Worm (Caenorhabditis elegans) whole organism, L2 larva: ENCODE results near the gene aat-2.

Experiments
- F13H6.1 ChIP-seq: sonication (generic microtip); optimal IDR thresholded peaks from 2 replicates; lab custom pipeline; 2016; ENCODE audit warnings: missing genetic modification characterization, missing compliant biosample characterization
- Y55F3AM.14 ChIP-seq: fragments of 200-800 bp; sonication (Bioruptor generic); optimal IDR thresholded peaks from 2 replicates; lab custom pipeline; 2018; ENCODE audit warnings: mild to moderate bottlenecking, missing genetic modification characterization, missing compliant biosample characterization
- aly-2 ChIP-seq: fragments of 150-350 bp; optimal IDR thresholded peaks from 2 replicates; lab custom pipeline; 2014; ENCODE audit warnings: missing biosample characterization, missing genetic modification characterization
- ama-1 ChIP-seq: fragments of 150-350 bp; optimal IDR thresholded peaks from 2 replicates; lab custom pipeline; 2018; ENCODE audit warnings: inconsistent platforms
- blmp-1 ChIP-seq: sonication (generic microtip); optimal IDR thresholded peaks from 2 replicates; lab custom pipeline; 2017; ENCODE audit warnings: missing genetic modification characterization, mild to moderate bottlenecking, missing compliant biosample characterization, antibody characterized with exemption, moderate library complexity; ENCODE audit not compliant: insufficient read depth
- ceh-16 ChIP-seq: fragments of 150-350 bp; optimal IDR thresholded peaks from 2 replicates; lab custom pipeline; 2014; ENCODE audit warnings: missing biosample characterization, missing genetic modification characterization
- ceh-82 ChIP-seq: fragments of 150-350 bp; optimal IDR thresholded peaks from 2 replicates; lab custom pipeline; 2014; ENCODE audit warnings: missing biosample characterization, missing genetic modification characterization
- crh-2 ChIP-seq: sonication (generic microtip); optimal IDR thresholded peaks from 2 replicates; lab custom pipeline; 2017; ENCODE audit warnings: missing biosample characterization, missing genetic modification characterization
- egl-27 ChIP-seq: sonication (generic microtip); optimal IDR thresholded peaks from 3 replicates; lab custom pipeline; 2017; ENCODE audit warnings: missing biosample characterization, missing genetic modification reagents, missing genetic modification characterization
- elt-1 ChIP-seq: fragments of 150-350 bp; optimal IDR thresholded peaks from 2 replicates; lab custom pipeline; 2014; ENCODE audit warnings: missing biosample characterization, missing genetic modification characterization
- elt-3 ChIP-seq: sonication (generic microtip); optimal IDR thresholded peaks from 2 replicates; lab custom pipeline; 2017; ENCODE audit warnings: missing biosample characterization, missing genetic modification characterization
- fos-1 ChIP-seq: fragments of 150-350 bp; optimal IDR thresholded peaks from 2 replicates; lab custom pipeline; 2014; ENCODE audit warnings: missing biosample characterization, missing genetic modification characterization
- gmeb-1 ChIP-seq: fragments of 150-350 bp; optimal IDR thresholded peaks from 2 replicates; lab custom pipeline; 2014; ENCODE audit warnings: missing biosample characterization, missing genetic modification characterization
- lin-11 ChIP-seq: fragments of 150-350 bp; sonication (generic microtip); optimal IDR thresholded peaks from 2 replicates; lab custom pipeline; 2014; ENCODE audit warnings: missing biosample characterization, missing genetic modification characterization, inconsistent platforms, mixed read lengths
- lin-39 ChIP-seq: fragments of 150-350 bp; optimal IDR thresholded peaks from 2 replicates; lab custom pipeline; 2014; ENCODE audit warnings: missing biosample characterization, missing genetic modification reagents, missing genetic modification characterization
- mab-5 ChIP-seq: fragments of 150-350 bp; optimal IDR thresholded peaks from 2 replicates; lab custom pipeline; 2014; ENCODE audit warnings: missing biosample characterization, missing genetic modification characterization
- nhr-11 ChIP-seq: fragments of 150-350 bp; optimal IDR thresholded peaks from 2 replicates; lab custom pipeline; 2014; ENCODE audit warnings: missing biosample characterization, missing genetic modification characterization
- nhr-12 ChIP-seq: fragments of 150-350 bp; optimal IDR thresholded peaks from 2 replicates; lab custom pipeline; 2014; ENCODE audit warnings: missing biosample characterization, missing genetic modification characterization
- nhr-129 ChIP-seq: fragments of 150-350 bp; optimal IDR thresholded peaks from 2 replicates; lab custom pipeline; 2014; ENCODE audit warnings: missing biosample characterization, missing genetic modification characterization
- nhr-21 ChIP-seq: fragments of 150-350 bp; optimal IDR thresholded peaks from 2 replicates; lab custom pipeline; 2014; ENCODE audit warnings: missing biosample characterization, missing genetic modification characterization
- nhr-237 ChIP-seq: fragments of 150-350 bp; optimal IDR thresholded peaks from 2 replicates; lab custom pipeline; 2014; ENCODE audit warnings: missing biosample characterization, missing genetic modification characterization
- nhr-25 ChIP-seq: fragments of 150-350 bp; sonication (generic microtip); optimal IDR thresholded peaks from 3 replicates; lab custom pipeline; 2014; ENCODE audit warnings: missing biosample characterization, missing genetic modification characterization
- nhr-6 ChIP-seq: fragments of 150-350 bp; optimal IDR thresholded peaks from 2 replicates; lab custom pipeline; 2014; ENCODE audit warnings: missing biosample characterization, missing genetic modification characterization
- nhr-77 ChIP-seq: fragments of 150-350 bp; optimal IDR thresholded peaks from 2 replicates; lab custom pipeline; 2014; ENCODE audit warnings: missing biosample characterization, missing genetic modification characterization
- sma-3 ChIP-seq: sonication (generic microtip); optimal IDR thresholded peaks from 2 replicates; lab custom pipeline; 2016; ENCODE audit warnings: missing genetic modification reagents, missing genetic modification characterization, missing compliant biosample characterization
- sma-9 ChIP-seq, 2 experiments: fragments of 150-350 bp in 1 of 2; sonication (generic microtip) in 1 of 2; optimal IDR thresholded peaks; 2 replicates each; lab custom pipeline; 2014 to 2016; ENCODE audit warnings: missing genetic modification characterization in 2 of 2, mild to moderate bottlenecking in 1 of 2, missing biosample characterization in 1 of 2, missing compliant biosample characterization in 1 of 2, missing genetic modification reagents in 1 of 2, moderate library complexity in 1 of 2
- unc-55 ChIP-seq: fragments of 150-350 bp; sonication (generic microtip); optimal IDR thresholded peaks from 3 replicates; lab custom pipeline; 2014; ENCODE audit warnings: missing biosample characterization, missing genetic modification reagents, missing genetic modification characterization
- unc-62 ChIP-seq: fragments of 150-350 bp; optimal IDR thresholded peaks from 2 replicates; lab custom pipeline; 2014; ENCODE audit warnings: missing biosample characterization, missing genetic modification reagents, missing genetic modification characterization
- zag-1 ChIP-seq: fragments of 150-350 bp; optimal IDR thresholded peaks from 2 replicates; lab custom pipeline; 2014; ENCODE audit warnings: missing biosample characterization, missing genetic modification characterization
- ztf-1 ChIP-seq: fragments of 200-800 bp; sonication (Bioruptor generic); conservative IDR thresholded peaks from 2 replicates; pipeline ENCODE4 v1.3.6; 2022; ENCODE audit warnings: missing genetic modification characterization, missing compliant biosample characterization
- ztf-11 ChIP-seq: sonication (generic microtip); optimal IDR thresholded peaks from 2 replicates; lab custom pipeline; 2017; ENCODE audit warnings: missing biosample characterization, missing genetic modification characterization

aat-2 gene

DNA sequence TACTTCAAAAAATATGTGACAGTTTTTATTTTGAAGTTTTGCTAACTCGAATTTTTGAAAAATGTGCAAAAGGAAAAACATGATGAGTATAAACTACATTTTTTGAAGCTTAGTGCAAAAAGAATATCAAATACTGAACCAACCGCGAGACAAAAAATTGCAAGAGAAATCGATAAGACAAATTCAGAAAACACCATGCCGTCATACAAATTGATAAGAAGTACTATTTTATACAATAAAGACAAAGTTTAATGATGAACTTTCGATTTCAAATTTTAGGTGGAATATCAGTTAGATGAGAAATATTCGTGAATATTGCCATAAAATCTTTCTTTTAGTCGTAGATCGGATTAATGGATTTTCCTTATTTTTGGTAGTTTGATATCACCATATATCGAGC lies 16.5 kb upstream of the aat-2 start:
- peak; percentile 44 for TF ChIP-seq fos-1 (tag; lab: Kevin White, UChicago)
- no peak for TF ChIP-seq nhr-237 (tag; lab: Kevin White, UChicago)

DNA sequence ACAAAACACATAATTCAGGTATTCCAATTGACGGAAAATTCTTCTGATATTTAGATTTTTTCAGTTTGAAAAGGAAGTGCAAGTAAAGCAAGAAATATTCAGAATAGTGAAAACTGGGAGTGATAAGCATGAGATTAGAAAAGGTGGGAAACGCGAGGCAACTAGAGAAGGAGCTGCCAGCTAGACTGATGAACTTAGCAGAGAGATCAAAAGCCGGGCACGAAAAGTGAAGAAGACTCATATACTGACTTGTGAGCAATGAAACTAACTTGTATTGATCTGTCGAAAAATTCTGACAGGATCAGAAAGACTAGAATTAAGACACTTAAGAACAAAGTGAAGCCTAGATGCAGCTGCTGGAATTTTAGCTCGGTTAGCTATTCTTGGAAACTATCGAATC lies 15.3 kb upstream of the aat-2 start, which contains the start of gene nhr-36:
Gene nhr-36 (minus strand): TSS at position 101 of the 400 bp plus-strand sequence.
- TF ChIP-seq nhr-21 (tag; lab: Kevin White, UChicago): no peak
- no peak for TF ChIP-seq nhr-25 (tag; lab: Kevin White, UChicago)
- TF ChIP-seq aly-2 (tag; lab: Kevin White, UChicago): no peak
- TF ChIP-seq ama-1 (lab: Kevin White, UChicago): no peak
- no peak for TF ChIP-seq crh-2 (tag; lab: Kevin White, UChicago)
- no peak for TF ChIP-seq elt-1 (tag; lab: Kevin White, UChicago)
- no peak for TF ChIP-seq nhr-6 (tag; lab: Kevin White, UChicago)
- TF ChIP-seq, all 48 proteins: peak for 0

DNA sequence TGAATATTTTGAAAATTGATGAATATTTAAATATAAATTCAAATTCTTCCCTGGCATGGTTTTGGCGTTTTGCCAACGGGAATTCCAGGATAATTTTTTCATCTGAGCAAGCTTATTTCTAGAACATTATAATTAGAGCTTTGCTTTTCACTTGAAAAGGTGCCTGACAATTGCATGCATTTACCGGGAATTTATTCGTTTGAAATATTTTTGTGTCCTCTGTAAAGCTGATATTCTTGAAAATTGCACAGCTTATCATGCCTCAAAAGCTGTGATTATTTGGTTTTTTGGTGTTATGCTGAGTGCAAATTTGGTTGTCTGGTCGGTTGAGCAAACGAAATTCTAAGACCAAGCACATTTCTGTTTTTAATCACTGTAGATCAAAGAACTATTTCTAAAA lies 14.3 kb upstream of the aat-2 start:
- TF ChIP-seq sma-9 (GFP tag; optimal IDR thresholded peaks at IDR 0.05; lab: Kevin White, UChicago) (no peak), sma-9 (tag; optimal IDR thresholded peaks at IDR 0.05; lab: Kevin White, UChicago) (no peak), zag-1 (tag; lab: Kevin White, UChicago) (no peak), ceh-82 (tag; lab: Kevin White, UChicago) (no peak), aly-2 (tag; lab: Kevin White, UChicago) (no peak), nhr-6 (tag; lab: Kevin White, UChicago) (no peak), lin-39 (tag; lab: Kevin White, UChicago) (no peak), Y55F3AM.14 (GFP tag; lab: Kevin White, UChicago) (no peak), elt-3 (tag; lab: Kevin White, UChicago) (no peak), ama-1 (lab: Kevin White, UChicago) (no peak), unc-62 (GFP tag; lab: Kevin White, UChicago) (no peak), ztf-11 (no peak), lin-11 (tag; lab: Kevin White, UChicago) (no peak), ztf-1 (GFP tag; lab: Robert Waterston, UW) (no peak)

DNA sequence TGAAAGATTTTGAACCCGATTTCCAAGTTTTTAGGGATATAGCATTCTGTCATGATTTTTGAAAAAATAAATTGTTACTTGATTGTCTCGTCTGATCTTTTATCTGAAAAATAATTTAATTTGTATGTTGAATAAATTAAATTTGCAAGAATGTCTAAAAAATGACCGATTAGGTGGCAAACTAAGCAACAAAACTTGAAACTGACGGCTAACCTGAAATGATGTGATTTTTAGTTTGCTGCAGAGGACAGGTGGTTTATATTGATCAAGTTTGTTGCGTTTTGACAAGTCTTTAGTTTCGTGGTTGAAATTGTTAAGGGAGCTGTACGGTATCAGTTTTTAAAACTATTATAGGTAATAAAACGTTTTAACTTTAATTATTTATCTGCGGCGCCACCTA lies 11.3 kb upstream of the aat-2 start, which contains the start of gene F07C3.16:
Gene F07C3.16 (minus strand): TSS at position 101 of the 400 bp plus-strand sequence.
- TF ChIP-seq nhr-11 (tag; lab: Kevin White, UChicago): no peak
- TF ChIP-seq nhr-25 (tag; lab: Kevin White, UChicago): no peak
- TF ChIP-seq blmp-1 (tag; lab: Kevin White, UChicago): no peak
- no peak for TF ChIP-seq nhr-12 (tag; lab: Kevin White, UChicago)
- TF ChIP-seq crh-2 (tag; lab: Kevin White, UChicago): no peak
- no peak for TF ChIP-seq fos-1 (tag; lab: Kevin White, UChicago)
- TF ChIP-seq aly-2 (tag; lab: Kevin White, UChicago): no peak
- TF ChIP-seq unc-55 (GFP tag; lab: Kevin White, UChicago): no peak
- TF ChIP-seq egl-27 (tag; lab: Kevin White, UChicago): no peak
- TF ChIP-seq nhr-77: no peak
- TF ChIP-seq zag-1 (tag; lab: Kevin White, UChicago): no peak
- TF ChIP-seq Y55F3AM.14 (GFP tag; lab: Kevin White, UChicago): no peak
- TF ChIP-seq ceh-16 (tag; lab: Kevin White, UChicago): no peak
- no peak for TF ChIP-seq ztf-1 (GFP tag; lab: Robert Waterston, UW)
- no peak for TF ChIP-seq ztf-11
- no peak for TF ChIP-seq elt-1 (tag; lab: Kevin White, UChicago)
- no peak for TF ChIP-seq nhr-21 (tag; lab: Kevin White, UChicago)
- no peak for TF ChIP-seq nhr-6 (tag; lab: Kevin White, UChicago)
- TF ChIP-seq sma-9 (GFP tag; optimal IDR thresholded peaks at IDR 0.05; lab: Kevin White, UChicago): no peak
- no peak for TF ChIP-seq sma-9 (tag; optimal IDR thresholded peaks at IDR 0.05; lab: Kevin White, UChicago)
- TF ChIP-seq mab-5: no peak

DNA sequence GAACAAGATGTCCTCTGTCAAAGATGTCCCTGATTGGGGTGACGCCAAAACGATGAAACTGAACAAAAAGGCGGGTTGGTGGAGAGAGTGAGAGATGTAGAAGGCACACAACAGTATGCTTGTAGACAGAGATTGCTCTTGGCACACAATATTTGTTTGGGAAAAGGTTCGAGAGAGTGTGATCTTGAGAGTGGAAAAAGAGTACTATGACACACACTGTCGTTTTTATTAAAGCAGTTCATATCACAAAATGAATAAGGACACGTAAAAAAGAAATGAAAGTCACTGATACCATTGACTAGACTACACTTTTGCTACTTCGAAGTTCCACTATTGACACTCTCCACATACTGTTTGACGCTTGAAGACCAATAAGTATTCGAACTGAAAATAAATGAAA lies 9.3 kb upstream of the aat-2 start:
- peak; percentile 34 for TF ChIP-seq gmeb-1
- TF ChIP-seq F13H6.1 (tag; lab: Kevin White, UChicago): peak; percentile 48
- TF ChIP-seq nhr-129 (tag; lab: Kevin White, UChicago): peak; percentile 40
- no peak for TF ChIP-seq sma-3 (GFP tag; lab: Kevin White, UChicago)
- no peak for TF ChIP-seq nhr-25 (tag; lab: Kevin White, UChicago)
- peak; percentile 46 for TF ChIP-seq sma-9 (GFP tag; optimal IDR thresholded peaks at IDR 0.05; lab: Kevin White, UChicago)
- TF ChIP-seq sma-9 (tag; optimal IDR thresholded peaks at IDR 0.05; lab: Kevin White, UChicago): no peak
- peak; percentile 94 for TF ChIP-seq fos-1 (tag; lab: Kevin White, UChicago)
